Worm (Caenorhabditis elegans) whole organism, L2 larva: Measurements from ENCODE around the gene ZK105.6.

Source experiments
- nhr-23 ChIP-seq: fragments of 150-350 bp; optimal IDR thresholded peaks from 2 replicates; lab custom pipeline; 2014; ENCODE audit warnings: missing biosample characterization, missing genetic modification reagents, missing genetic modification characterization
- snpc-4 ChIP-seq: fragments of 150-350 bp; optimal IDR thresholded peaks from 2 replicates; lab custom pipeline; 2014; ENCODE audit warnings: missing biosample characterization, missing genetic modification characterization

- TF ChIP-seq nhr-23 (tag; lab: Kevin White, UChicago) (no peak), snpc-4 (tag; lab: Kevin White, UChicago) (no peak)
These were observed 20.2 kb upstream of the ZK105.6 start for ce11 chrV:7744068-7744467.
